Worm (Caenorhabditis elegans): ENCODE data around the gene F54H5.3.

F54H5.3 gene

ce11 chrII:6608626-6609025 is 13.4 kb upstream of the F54H5.3 start:
- no peak for TF ChIP-seq mep-1 (tag; optimal IDR thresholded peaks at IDR 0.05)
- TF ChIP-seq aha-1 (tag) = peak; percentile 96

- TF ChIP-seq ceh-82 (tag; optimal IDR thresholded peaks at IDR 0.05) (no peak), lin-13 (GFP tag; optimal IDR thresholded peaks at IDR 0.05) (no peak), unc-39 (tag; optimal IDR thresholded peaks at IDR 0.05) (no peak), hlh-30 (tag; optimal IDR thresholded peaks at IDR 0.05; ENCODE audit: insufficient read depth) (peak; percentile 83), saeg-2 (GFP tag; IDR thresholded peaks at IDR 0.05) (no peak), F10B5.3 (tag; optimal IDR thresholded peaks at IDR 0.05) (no peak), zip-2 (tag; optimal IDR thresholded peaks at IDR 0.05) (no peak), Y5F2A.4 (GFP tag; optimal IDR thresholded peaks at IDR 0.05) (no peak), lin-39 (tag; optimal IDR thresholded peaks at IDR 0.05) (no peak), lin-15B (tag; optimal IDR thresholded peaks at IDR 0.05) (no peak), lsy-2 (tag; optimal IDR thresholded peaks at IDR 0.05) (peak in 1 of 2 experiments; percentile 38), nhr-48 (tag; optimal IDR thresholded peaks at IDR 0.05) (no peak), zip-11 (GFP tag; IDR thresholded peaks at IDR 0.05) (no peak), snpc-4 (tag; optimal IDR thresholded peaks at IDR 0.05) (no peak), set-16 (GFP tag; IDR thresholded peaks at IDR 0.05) (no peak), mep-1 (tag; optimal IDR thresholded peaks at IDR 0.05) (peak; percentile 55), hlh-11 (tag; optimal IDR thresholded peaks at IDR 0.05) (peak; percentile 43), hif-1 (tag; optimal IDR thresholded peaks at IDR 0.05) (peak in 1 of 2 experiments; percentile 4), pqm-1 (tag; optimal IDR thresholded peaks at IDR 0.05) (no peak), ceh-32 (tag; optimal IDR thresholded peaks at IDR 0.05; ENCODE audit: poor library complexity) (no peak), zfp-2 (tag; optimal IDR thresholded peaks at IDR 0.05) (no peak), duxl-1 (tag; optimal IDR thresholded peaks at IDR 0.05; ENCODE audit: poor library complexity) (no peak), ZK337.2 (GFP tag; IDR thresholded peaks at IDR 0.05) (no peak), unc-62 (GFP tag; optimal IDR thresholded peaks at IDR 0.05 in 1 of 2) (no peak), unc-62 (tag; optimal IDR thresholded peaks at IDR 0.05) (no peak), lin-1 (GFP tag; IDR thresholded peaks at IDR 0.05) (no peak), T20F7.1 (GFP tag; optimal IDR thresholded peaks at IDR 0.05) (no peak), mes-2 (tag; optimal IDR thresholded peaks at IDR 0.05; ENCODE audit: poor library complexity, severe bottlenecking) (peak; percentile 46), vab-7 (GFP tag; IDR thresholded peaks at IDR 0.05) (no peak), ceh-62 (tag; optimal IDR thresholded peaks at IDR 0.05) (no peak), nhr-28 (tag; optimal IDR thresholded peaks at IDR 0.05) (peak; percentile 32), ces-1 (GFP tag; optimal IDR thresholded peaks at IDR 0.05) (no peak), mdl-1 (tag; optimal IDR thresholded peaks at IDR 0.05) (peak in 1 of 2 experiments; percentile 53), cey-2 (tag; optimal IDR thresholded peaks at IDR 0.05; ENCODE audit: borderline replicate concordance, insufficient read depth) (no peak), F49E8.2 (tag; optimal IDR thresholded peaks at IDR 0.05; ENCODE audit: borderline replicate concordance) (no peak), hmg-1.1 (GFP tag; IDR thresholded peaks at IDR 0.05) (0 out of 2 replicates have a peak, but pooled peaks have one; percentile 27), F44E2.7 (GFP tag; IDR thresholded peaks at IDR 0.05) (no peak), daf-8 (GFP tag; IDR thresholded peaks at IDR 0.05) (no peak), tag-97 (GFP tag; IDR thresholded peaks at IDR 0.05) (no peak), nhr-102 (tag; optimal IDR thresholded peaks at IDR 0.05) (no peak), nhr-11 (tag; optimal IDR thresholded peaks at IDR 0.05) (no peak), dmd-8 (GFP tag; IDR thresholded peaks at IDR 0.05) (no peak), lin-38 (GFP tag; IDR thresholded peaks at IDR 0.05) (no peak), ztf-7 (tag; optimal IDR thresholded peaks at IDR 0.05) (no peak), lin-29 (GFP tag; IDR thresholded peaks at IDR 0.05) (no peak), fos-1 (tag; optimal IDR thresholded peaks at IDR 0.05) (no peak), aha-1 (tag) (peak; percentile 62), F37D6.2 (tag; optimal IDR thresholded peaks at IDR 0.05) (no peak), dve-1 (tag; optimal IDR thresholded peaks at IDR 0.05; ENCODE audit: insufficient read depth) (peak; percentile 15)
Measured at ce11 chrII:6609315-6609842, 12.6 kb upstream of the F54H5.3 start, which contains the start of gene epg-5. Gene epg-5, minus strand, starts transcription at chrII:6609365.

Measured in whole organism, L4 larva.